Worm (Caenorhabditis elegans) whole organism, young adult: Measurements from ENCODE around the gene Y76B12C.9.

Experiments used
- F33H1.4 ChIP-seq: fragments of 200-800 bp; sonication (Bioruptor generic); IDR thresholded peaks from 2 replicates; pipeline ENCODE4 v1.3.6; 2022; ENCODE audit warnings: missing genetic modification reagents, missing genetic modification characterization, missing compliant biosample characterization
- F52B5.7 ChIP-seq: sonication (generic microtip); optimal IDR thresholded peaks from 2 replicates; lab custom pipeline; 2016; ENCODE audit warnings: mild to moderate bottlenecking, missing genetic modification characterization, missing compliant biosample characterization
- Y56A3A.18 ChIP-seq: fragments of 200-800 bp; sonication (Bioruptor generic); IDR thresholded peaks from 2 replicates; pipeline ENCODE4 v1.3.6; 2022; ENCODE audit warnings: missing genetic modification reagents, missing genetic modification characterization, missing compliant biosample characterization
- Y79H2A.3 ChIP-seq: fragments of 200-800 bp; sonication (Bioruptor generic); conservative IDR thresholded peaks from 2 replicates; pipeline ENCODE4 v1.3.6; 2022; ENCODE audit warnings: missing genetic modification reagents, missing genetic modification characterization, missing compliant biosample characterization
- Y95B8A.8 ChIP-seq: fragments of 200-800 bp; sonication (Bioruptor generic); IDR thresholded peaks from 2 replicates; pipeline ENCODE4 v1.3.6; 2022; ENCODE audit warnings: missing genetic modification reagents, missing genetic modification characterization, missing compliant biosample characterization
- ama-1 ChIP-seq, 3 experiments: fragments of 150-350 bp in 1 of 3; sonication (generic microtip) in 2 of 3; optimal IDR thresholded peaks; 2 replicates each; lab custom pipeline; 2014 to 2018; ENCODE audit warnings: missing biosample characterization in 2 of 3, missing genetic modification characterization in 2 of 3, missing genetic modification reagents in 2 of 3
- bed-2 ChIP-seq: fragments of 200-800 bp; sonication (Bioruptor generic); IDR thresholded peaks from 2 replicates; pipeline ENCODE4 v1.3.6; 2022; ENCODE audit warnings: missing genetic modification reagents, missing genetic modification characterization, missing compliant biosample characterization
- ceh-40 ChIP-seq: fragments of 200-800 bp; sonication (Bioruptor generic); IDR thresholded peaks from 2 replicates; pipeline ENCODE4 v1.3.6; 2022; ENCODE audit warnings: missing genetic modification characterization, missing compliant biosample characterization
- egrh-3 ChIP-seq: fragments of 200-800 bp; sonication (Bioruptor generic); IDR thresholded peaks from 2 replicates; pipeline ENCODE4 v1.3.6; 2022; ENCODE audit warnings: missing genetic modification reagents, missing genetic modification characterization, missing compliant biosample characterization
- fkh-3 ChIP-seq: sonication (generic microtip); optimal IDR thresholded peaks from 2 replicates; lab custom pipeline; 2016; ENCODE audit warnings: mild to moderate bottlenecking, missing genetic modification characterization, missing compliant biosample characterization
- hrde-1 ChIP-seq: sonication (generic microtip); optimal IDR thresholded peaks from 2 replicates; lab custom pipeline; 2016; ENCODE audit warnings: missing genetic modification characterization, mild to moderate bottlenecking, missing compliant biosample characterization, moderate library complexity, missing genotype, missing genetic modification reagents, borderline replicate concordance
- mcd-1 ChIP-seq: fragments of 200-800 bp; sonication (Bioruptor generic); IDR thresholded peaks from 2 replicates; pipeline ENCODE4 v1.3.6; 2022; ENCODE audit warnings: missing genetic modification reagents, missing genetic modification characterization, missing compliant biosample characterization
- nfya-1 ChIP-seq: sonication (generic microtip); optimal IDR thresholded peaks from 2 replicates; lab custom pipeline; 2017; ENCODE audit warnings: antibody characterized with exemption, missing compliant biosample characterization, missing genetic modification characterization, borderline replicate concordance; ENCODE audit not compliant: insufficient read depth
- nhr-80 ChIP-seq: sonication (generic microtip); optimal IDR thresholded peaks from 2 replicates; lab custom pipeline; 2016; ENCODE audit warnings: missing genetic modification characterization, missing compliant biosample characterization
- nhr-90 ChIP-seq: sonication (generic microtip); optimal IDR thresholded peaks from 2 replicates; lab custom pipeline; 2016; ENCODE audit warnings: missing genotype, mild to moderate bottlenecking, missing genetic modification characterization, missing compliant biosample characterization
- rcor-1 ChIP-seq: fragments of 200-800 bp; sonication (Bioruptor generic); IDR thresholded peaks from 2 replicates; pipeline ENCODE4 v1.3.6; 2022; ENCODE audit warnings: missing genetic modification reagents, missing genetic modification characterization, missing compliant biosample characterization
- repo-1 ChIP-seq: sonication (generic microtip); optimal IDR thresholded peaks from 2 replicates; lab custom pipeline; 2017; ENCODE audit warnings: mild to moderate bottlenecking, missing genetic modification characterization, missing compliant biosample characterization
- snpc-1.3 ChIP-seq: sonication (generic microtip); optimal IDR thresholded peaks from 2 replicates; lab custom pipeline; 2017; ENCODE audit warnings: missing genetic modification characterization, mild to moderate bottlenecking, missing compliant biosample characterization, antibody characterized with exemption, moderate library complexity, missing genotype, missing genetic modification reagents; ENCODE audit not compliant: insufficient read depth
- somi-1 ChIP-seq: fragments of 200-800 bp; sonication (Bioruptor generic); optimal IDR thresholded peaks from 2 replicates; lab custom pipeline; 2018; ENCODE audit warnings: mild to moderate bottlenecking, missing genetic modification characterization, missing compliant biosample characterization
- zfh-2 ChIP-seq: fragments of 200-800 bp; sonication (Bioruptor generic); conservative IDR thresholded peaks from 2 replicates; pipeline ENCODE4 v1.3.6; 2022; ENCODE audit warnings: missing genetic modification reagents, missing genetic modification characterization, missing compliant biosample characterization
- ztf-18 ChIP-seq: sonication (generic microtip); optimal IDR thresholded peaks from 2 replicates; lab custom pipeline; 2016; ENCODE audit warnings: missing genotype, mild to moderate bottlenecking, missing genetic modification characterization, missing compliant biosample characterization
- ztf-26 ChIP-seq: sonication (generic microtip); optimal IDR thresholded peaks from 2 replicates; lab custom pipeline; 2017; ENCODE audit warnings: missing genetic modification characterization, missing compliant biosample characterization
- ztf-28 ChIP-seq: fragments of 200-800 bp; sonication (Bioruptor generic); IDR thresholded peaks from 2 replicates; pipeline ENCODE4 v1.3.6; 2022; ENCODE audit warnings: missing genetic modification reagents, missing genetic modification characterization, missing compliant biosample characterization
- ztf-6 ChIP-seq: fragments of 200-800 bp; sonication (Bioruptor generic); IDR thresholded peaks from 2 replicates; pipeline ENCODE4 v1.3.6; 2022; ENCODE audit warnings: missing genetic modification reagents, missing genetic modification characterization, missing compliant biosample characterization

Gene Y76B12C.9

ce11 chrIV:2002290-2002689 lies 34.6 kb downstream of the Y76B12C.9 start:
- TF ChIP-seq Y79H2A.3 (no peak), snpc-1.3 (tag; lab: Kevin White, UChicago) (no peak), F52B5.7 (tag; lab: Kevin White, UChicago) (no peak)

- TF ChIP-seq nhr-90 (no peak), ztf-28 (GFP tag; lab: Robert Waterston, UW) (no peak), mcd-1 (peak; percentile 71)
- TF ChIP-seq, all 124 proteins: peak for 1
Measured at ce11 chrIV:1997762-1998161, 39.1 kb downstream of the Y76B12C.9 start.

- TF ChIP-seq nhr-90 (no peak), bed-2 (GFP tag; lab: Robert Waterston, UW) (no peak), nfya-1 (no peak), F33H1.4 (GFP tag; lab: Robert Waterston, UW) (no peak), repo-1 (tag; lab: Kevin White, UChicago) (no peak), zfh-2 (GFP tag; lab: Robert Waterston, UW) (no peak), somi-1 (GFP tag; lab: Kevin White, UChicago) (no peak), ztf-18 (tag; lab: Kevin White, UChicago) (no peak), mcd-1 (no peak), ama-1 (optimal IDR thresholded peaks at IDR 0.05; lab: Kevin White, UChicago) (no peak), ama-1 (GFP tag; optimal IDR thresholded peaks at IDR 0.05; lab: Kevin White, UChicago) (no peak), ceh-40 (GFP tag; lab: Robert Waterston, UW) (no peak)
- TF ChIP-seq, all 124 proteins: peak for 0
Measured at ce11 chrIV:1992789-1993188, 44.1 kb downstream of the Y76B12C.9 start, which contains the start of gene xpc-1. Gene xpc-1, plus strand, starts transcription at chrIV:1993089.

- TF ChIP-seq nhr-80 (tag; lab: Kevin White, UChicago): no peak
- peak; percentile 84; the same call in 1 of the 2 replicates for TF ChIP-seq egrh-3 (GFP tag; lab: Robert Waterston, UW)
- TF ChIP-seq Y56A3A.18 (GFP tag; lab: Robert Waterston, UW): no peak
- TF ChIP-seq ztf-26 (tag; lab: Kevin White, UChicago): no peak
- TF ChIP-seq fkh-3: no peak
- no peak for TF ChIP-seq Y95B8A.8 (GFP tag; lab: Robert Waterston, UW)
- TF ChIP-seq zfh-2 (GFP tag; lab: Robert Waterston, UW): peak; percentile 85
- TF ChIP-seq ztf-6 (GFP tag; lab: Robert Waterston, UW): 0 out of 2 replicates have a peak, but pooled peaks have one; percentile 22
- TF ChIP-seq rcor-1 (GFP tag; lab: Robert Waterston, UW): no peak
- no peak for TF ChIP-seq hrde-1 (tag; lab: Kevin White, UChicago)
- TF ChIP-seq, all 124 proteins: peak for 3
Measured at ce11 chrIV:1990843-1991339, 46.0 kb downstream of the Y76B12C.9 start.
